Worm (Caenorhabditis elegans) whole organism, L1 larva: ENCODE data around the gene mig-38.

Source experiments
- C16A3.4 ChIP-seq: fragments of 150-350 bp; optimal IDR thresholded peaks from 2 replicates; lab custom pipeline; 2014; ENCODE audit warnings: missing biosample characterization, missing genetic modification characterization
- F16B12.6 ChIP-seq: fragments of 150-350 bp; optimal IDR thresholded peaks from 2 replicates; lab custom pipeline; 2014; ENCODE audit warnings: missing biosample characterization, missing genetic modification characterization
- Y116A8C.19 ChIP-seq: sonication (generic microtip); optimal IDR thresholded peaks from 2 replicates; lab custom pipeline; 2016; ENCODE audit warnings: missing compliant biosample characterization, missing genetic modification characterization, borderline replicate concordance
- aly-2 ChIP-seq: fragments of 150-350 bp; optimal IDR thresholded peaks from 2 replicates; lab custom pipeline; 2014; ENCODE audit warnings: missing biosample characterization, missing genetic modification characterization
- ama-1 ChIP-seq: fragments of 150-350 bp; optimal IDR thresholded peaks from 2 replicates; lab custom pipeline; 2014
- ceh-63 ChIP-seq: fragments of 200-800 bp; sonication (Bioruptor generic); optimal IDR thresholded peaks from 2 replicates; lab custom pipeline; 2018; ENCODE audit warnings: mild to moderate bottlenecking, missing genetic modification characterization, missing compliant biosample characterization
- ceh-8 ChIP-seq: fragments of 200-800 bp; sonication (Bioruptor generic); optimal IDR thresholded peaks from 2 replicates; lab custom pipeline; 2018; ENCODE audit warnings: mild to moderate bottlenecking, missing genetic modification characterization, moderate library complexity, missing compliant biosample characterization
- ces-1 ChIP-seq: fragments of 150-350 bp; optimal IDR thresholded peaks from 2 replicates; lab custom pipeline; 2014; ENCODE audit warnings: missing biosample characterization, missing genetic modification reagents, missing genetic modification characterization
- dpl-1 ChIP-seq, 3 experiments: fragments of 150-350 bp in 2 of 3; sonication (generic microtip) in 1 of 3; optimal IDR thresholded peaks; 2 replicates each; lab custom pipeline; 2014 to 2017; ENCODE audit warnings: missing biosample characterization in 3 of 3, missing genetic modification characterization in 3 of 3, missing genetic modification reagents in 3 of 3
- dsc-1 ChIP-seq: sonication (generic microtip); optimal IDR thresholded peaks from 2 replicates; lab custom pipeline; 2016; ENCODE audit warnings: mild to moderate bottlenecking, missing genetic modification characterization, missing compliant biosample characterization
- efl-3 ChIP-seq: fragments of 200-800 bp; sonication (Bioruptor generic); optimal IDR thresholded peaks from 2 replicates; lab custom pipeline; 2018; ENCODE audit warnings: mild to moderate bottlenecking, missing genetic modification characterization, missing compliant biosample characterization
- elt-2 ChIP-seq: sonication (generic microtip); optimal IDR thresholded peaks from 2 replicates; lab custom pipeline; 2016; ENCODE audit warnings: missing genetic modification characterization, mild to moderate bottlenecking, inconsistent platforms, missing compliant biosample characterization, missing genetic modification reagents
- ets-5 ChIP-seq: fragments of 200-800 bp; sonication (Bioruptor generic); IDR thresholded peaks from 2 replicates; pipeline ENCODE4 v1.3.6; 2022; ENCODE audit warnings: missing genetic modification characterization, missing compliant biosample characterization
- fkh-10 ChIP-seq: sonication (generic microtip); optimal IDR thresholded peaks from 2 replicates; lab custom pipeline; 2017; ENCODE audit warnings: missing biosample characterization, missing genetic modification reagents, missing genetic modification characterization
- hlh-4 ChIP-seq: sonication (generic microtip); optimal IDR thresholded peaks from 2 replicates; lab custom pipeline; 2016; ENCODE audit warnings: mild to moderate bottlenecking, missing genetic modification characterization, missing compliant biosample characterization
- hpl-2 ChIP-seq: fragments of 150-350 bp; optimal IDR thresholded peaks from 2 replicates; lab custom pipeline; 2014; ENCODE audit warnings: missing biosample characterization, missing genetic modification reagents, missing genetic modification characterization
- irx-1 ChIP-seq: sonication (generic microtip); optimal IDR thresholded peaks from 2 replicates; lab custom pipeline; 2016; ENCODE audit warnings: missing genetic modification characterization, missing compliant biosample characterization
- isw-1 ChIP-seq: fragments of 200-800 bp; sonication (Bioruptor generic); IDR thresholded peaks from 2 replicates; pipeline ENCODE4 v1.3.6; 2022; ENCODE audit warnings: missing genetic modification characterization, missing compliant biosample characterization
- jun-1 ChIP-seq: fragments of 150-350 bp; optimal IDR thresholded peaks from 2 replicates; lab custom pipeline; 2014; ENCODE audit warnings: missing biosample characterization, missing genetic modification reagents, missing genetic modification characterization
- lin-13 ChIP-seq: fragments of 150-350 bp; optimal IDR thresholded peaks from 2 replicates; lab custom pipeline; 2014; ENCODE audit warnings: missing biosample characterization, missing genetic modification reagents, missing genetic modification characterization
- lin-15B ChIP-seq: fragments of 150-350 bp; sonication (generic microtip); optimal IDR thresholded peaks from 3 replicates; lab custom pipeline; 2014; ENCODE audit warnings: missing biosample characterization, missing genetic modification characterization
- lin-35 ChIP-seq, 2 experiments: fragments of 150-350 bp; optimal IDR thresholded peaks; 2 replicates each; lab custom pipeline; 2014; ENCODE audit warnings: missing biosample characterization in 2 of 2, missing genetic modification characterization in 2 of 2, missing genetic modification reagents in 2 of 2
- lin-39 ChIP-seq: fragments of 150-350 bp; optimal IDR thresholded peaks from 2 replicates; lab custom pipeline; 2014; ENCODE audit warnings: missing biosample characterization, missing genetic modification reagents, missing genetic modification characterization
- lir-3 ChIP-seq: sonication (generic microtip); optimal IDR thresholded peaks from 2 replicates; lab custom pipeline; 2016; ENCODE audit warnings: mild to moderate bottlenecking, missing genetic modification characterization, moderate library complexity, missing compliant biosample characterization; ENCODE audit not compliant: poor library complexity
- mef-2 ChIP-seq: fragments of 150-350 bp; optimal IDR thresholded peaks from 2 replicates; lab custom pipeline; 2014; ENCODE audit warnings: missing biosample characterization, missing genetic modification characterization
- mep-1 ChIP-seq: fragments of 150-350 bp; optimal IDR thresholded peaks from 2 replicates; lab custom pipeline; 2014; ENCODE audit warnings: missing biosample characterization, missing genetic modification characterization
- nhr-11 ChIP-seq: fragments of 150-350 bp; optimal IDR thresholded peaks from 2 replicates; lab custom pipeline; 2014; ENCODE audit warnings: missing biosample characterization, missing genetic modification characterization
- nhr-12 ChIP-seq: sonication (generic microtip); optimal IDR thresholded peaks from 2 replicates; lab custom pipeline; 2017; ENCODE audit warnings: missing biosample characterization, missing genetic modification characterization
- nhr-19 ChIP-seq: fragments of 200-800 bp; sonication (Bioruptor generic); conservative IDR thresholded peaks from 2 replicates; pipeline ENCODE4 v1.3.6; 2022; ENCODE audit warnings: missing genetic modification characterization, missing compliant biosample characterization
- nhr-237 ChIP-seq: fragments of 150-350 bp; optimal IDR thresholded peaks from 2 replicates; lab custom pipeline; 2014; ENCODE audit warnings: missing biosample characterization, missing genetic modification characterization
- nhr-47 ChIP-seq: sonication (generic microtip); optimal IDR thresholded peaks from 2 replicates; lab custom pipeline; 2016; ENCODE audit warnings: mild to moderate bottlenecking, missing genetic modification characterization, moderate library complexity, missing compliant biosample characterization
- nhr-71 ChIP-seq: sonication (generic microtip); optimal IDR thresholded peaks from 2 replicates; lab custom pipeline; 2016; ENCODE audit warnings: mild to moderate bottlenecking, missing genetic modification characterization, moderate library complexity, missing compliant biosample characterization
- nhr-77 ChIP-seq: fragments of 150-350 bp; optimal IDR thresholded peaks from 2 replicates; lab custom pipeline; 2014; ENCODE audit warnings: missing biosample characterization, missing genetic modification characterization
- nhr-84 ChIP-seq: sonication (generic microtip); optimal IDR thresholded peaks from 2 replicates; lab custom pipeline; 2017; ENCODE audit warnings: missing biosample characterization, missing genetic modification characterization
- nhr-85 ChIP-seq: sonication (generic microtip); peaks from one replicate; lab custom pipeline; 2016; ENCODE audit warnings: missing genetic modification characterization, inconsistent platforms, missing compliant biosample characterization
- nhr-90 ChIP-seq: sonication (generic microtip); optimal IDR thresholded peaks from 2 replicates; lab custom pipeline; 2016; ENCODE audit warnings: mild to moderate bottlenecking, missing genetic modification characterization, missing compliant biosample characterization; ENCODE audit not compliant: poor library complexity
- pag-3 ChIP-seq: sonication (generic microtip); optimal IDR thresholded peaks from 2 replicates; lab custom pipeline; 2017; ENCODE audit warnings: missing genetic modification characterization, mild to moderate bottlenecking, missing compliant biosample characterization, antibody characterized with exemption, borderline replicate concordance; ENCODE audit not compliant: insufficient read depth
- pqm-1 ChIP-seq: sonication (generic microtip); optimal IDR thresholded peaks from 3 replicates; lab custom pipeline; 2017; ENCODE audit warnings: missing biosample characterization, missing genetic modification characterization
- skn-1 ChIP-seq: fragments of 150-350 bp; optimal IDR thresholded peaks from 2 replicates; lab custom pipeline; 2014; ENCODE audit warnings: missing biosample characterization, missing genetic modification characterization
- snpc-4 ChIP-seq: fragments of 150-350 bp; optimal IDR thresholded peaks from 2 replicates; lab custom pipeline; 2014; ENCODE audit warnings: missing biosample characterization, missing genetic modification characterization
- snu-23 ChIP-seq: sonication (generic microtip); optimal IDR thresholded peaks from 2 replicates; lab custom pipeline; 2016; ENCODE audit warnings: missing genetic modification characterization, missing compliant biosample characterization
- sptf-1 ChIP-seq: fragments of 150-350 bp; optimal IDR thresholded peaks from 2 replicates; lab custom pipeline; 2014; ENCODE audit warnings: missing biosample characterization, missing genetic modification characterization
- sup-37 ChIP-seq: fragments of 200-800 bp; sonication (Bioruptor generic); optimal IDR thresholded peaks from 2 replicates; lab custom pipeline; 2018; ENCODE audit warnings: mild to moderate bottlenecking, missing genetic modification characterization, missing compliant biosample characterization
- tbx-2 ChIP-seq: sonication (generic microtip); optimal IDR thresholded peaks from 2 replicates; lab custom pipeline; 2016; ENCODE audit warnings: missing genetic modification characterization, missing compliant biosample characterization
- tlp-1 ChIP-seq: fragments of 150-350 bp; optimal IDR thresholded peaks from 2 replicates; lab custom pipeline; 2014; ENCODE audit warnings: missing biosample characterization, missing genetic modification characterization
- unc-130 ChIP-seq: fragments of 150-350 bp; optimal IDR thresholded peaks from 2 replicates; lab custom pipeline; 2017; ENCODE audit warnings: missing biosample characterization, missing genetic modification characterization, inconsistent platforms
- unc-30 ChIP-seq: sonication (generic microtip); optimal IDR thresholded peaks from 2 replicates; lab custom pipeline; 2017; ENCODE audit warnings: missing biosample characterization, missing genetic modification characterization
- unc-86 ChIP-seq: sonication (generic microtip); optimal IDR thresholded peaks from 2 replicates; lab custom pipeline; 2016; ENCODE audit warnings: missing genetic modification characterization, missing compliant biosample characterization
- vab-15 ChIP-seq: sonication (generic microtip); optimal IDR thresholded peaks from 2 replicates; lab custom pipeline; 2017; ENCODE audit warnings: missing genotype, mild to moderate bottlenecking, missing genetic modification characterization, missing compliant biosample characterization
- xbp-1 ChIP-seq: sonication (generic microtip); optimal IDR thresholded peaks from 2 replicates; lab custom pipeline; 2016; ENCODE audit warnings: missing genetic modification characterization, missing compliant biosample characterization
- zag-1 ChIP-seq: fragments of 150-350 bp; optimal IDR thresholded peaks from 2 replicates; lab custom pipeline; 2014; ENCODE audit warnings: missing biosample characterization, missing genetic modification characterization
- zip-4 ChIP-seq: fragments of 200-800 bp; sonication (Bioruptor generic); optimal IDR thresholded peaks from 2 replicates; lab custom pipeline; 2018; ENCODE audit warnings: mild to moderate bottlenecking, missing genetic modification characterization, moderate library complexity, missing compliant biosample characterization
- ztf-11 ChIP-seq, 2 experiments: sonication (generic microtip); optimal IDR thresholded peaks; 2 replicates each; lab custom pipeline; 2016 to 2017; ENCODE audit warnings: missing genetic modification characterization in 2 of 2, missing biosample characterization in 1 of 2, missing compliant biosample characterization in 1 of 2
- ztf-4 ChIP-seq: fragments of 150-350 bp; optimal IDR thresholded peaks from 2 replicates; lab custom pipeline; 2014; ENCODE audit warnings: missing biosample characterization, missing genetic modification characterization

The mig-38 gene

ce11 chrIV:11549694-11550093, 44.4 kb upstream of the mig-38 start (continued):
- TF ChIP-seq jun-1 (peak; percentile 77), nhr-19 (GFP tag; lab: Robert Waterston, UW) (peak; percentile 73), ama-1 (peak; percentile 26), pag-3 (no peak), fkh-10 (no peak), mef-2 (tag; lab: Kevin White, UChicago) (no peak), zag-1 (no peak), nhr-90 (tag; lab: Kevin White, UChicago) (peak; percentile 86), sup-37 (GFP tag; lab: Kevin White, UChicago) (no peak), ztf-4 (tag; lab: Kevin White, UChicago) (peak; percentile 27), ces-1 (GFP tag; lab: Kevin White, UChicago) (no peak), lin-39 (tag; lab: Kevin White, UChicago) (peak; percentile 28), efl-3 (no peak), unc-30 (no peak), pqm-1 (tag; lab: Kevin White, UChicago) (no peak), ztf-11 (tag; optimal IDR thresholded peaks at IDR 0.05; lab: Kevin White, UChicago) (peak in 1 of 2 experiments; percentile 57), C16A3.4 (peak; percentile 86), unc-130 (peak; percentile 86), nhr-11 (tag; lab: Kevin White, UChicago) (peak; percentile 29), snu-23 (peak; percentile 92), isw-1 (GFP tag; lab: Robert Waterston, UW) (0 out of 2 replicates have a peak, but pooled peaks have one; percentile 18), xbp-1 (peak; percentile 76), sptf-1 (no peak), irx-1 (tag; lab: Kevin White, UChicago) (peak; percentile 66), lin-35 (GFP tag; optimal IDR thresholded peaks at IDR 0.05; lab: Kevin White, UChicago) (peak; percentile 71 to 88), mep-1 (tag; lab: Kevin White, UChicago) (peak; percentile 95), lir-3 (tag; lab: Kevin White, UChicago) (peak; percentile 72), nhr-12 (no peak), tbx-2 (tag; lab: Kevin White, UChicago) (peak; percentile 72), aly-2 (tag; lab: Kevin White, UChicago) (peak; percentile 88), nhr-47 (tag; lab: Kevin White, UChicago) (peak; percentile 78), unc-86 (tag; lab: Kevin White, UChicago) (peak; percentile 17), nhr-77 (tag; lab: Kevin White, UChicago) (peak; percentile 78), ceh-63 (GFP tag; lab: Kevin White, UChicago) (no peak), ets-5 (GFP tag; lab: Robert Waterston, UW) (no peak), hlh-4 (tag; lab: Kevin White, UChicago) (no peak), vab-15 (tag; lab: Kevin White, UChicago) (peak; percentile 12), tlp-1 (tag; lab: Kevin White, UChicago) (no peak), nhr-237 (tag; lab: Kevin White, UChicago) (peak; percentile 79), dsc-1 (tag; lab: Kevin White, UChicago) (peak; percentile 68), hpl-2 (peak; percentile 14), lin-15B (tag; lab: Kevin White, UChicago) (peak; percentile 20), nhr-85 (tag; lab: Kevin White, UChicago) (peak; percentile 75), Y116A8C.19 (no peak), zip-4 (GFP tag; lab: Kevin White, UChicago) (peak; percentile 40), skn-1 (tag; lab: Kevin White, UChicago) (peak; percentile 43), nhr-84 (tag; lab: Kevin White, UChicago) (no peak), ceh-8 (GFP tag; lab: Kevin White, UChicago) (no peak), snpc-4 (tag; lab: Kevin White, UChicago) (no peak), nhr-71 (tag; lab: Kevin White, UChicago) (peak; percentile 85), F16B12.6 (tag; lab: Kevin White, UChicago) (peak; percentile 28), elt-2 (peak; percentile 40), lin-13 (GFP tag; lab: Kevin White, UChicago) (peak; percentile 55), dpl-1 (GFP tag; optimal IDR thresholded peaks at IDR 0.05; lab: Kevin White, UChicago) (peak; percentile 36 to 69 (median 67))
